Fruit fly (Drosophila melanogaster): Measurements from ENCODE around the gene CG12637.

dm6 chrX:10656216-10656615 is 17.1 kb downstream of the CG12637 start:
- no peak for TF ChIP-seq CG8478 (optimal IDR thresholded peaks at IDR 0.05)
- TF ChIP-seq CTCF (optimal IDR thresholded peaks at IDR 0.05): peak; percentile 62

Measured in S2 (cell line).